Worm (Caenorhabditis elegans) whole organism, L4 larva: Measurements from ENCODE around the gene Y49F6A.5.

Source experiments
- D1046.2 ChIP-seq: fragments of 200-800 bp; sonication (Bioruptor generic); IDR thresholded peaks from 2 replicates; pipeline ENCODE4 v1.3.6; 2022; ENCODE audit warnings: missing genetic modification characterization, missing compliant biosample characterization
- F10B5.3 ChIP-seq: sonication (generic microtip); optimal IDR thresholded peaks from 2 replicates; lab custom pipeline; 2016; ENCODE audit warnings: mild to moderate bottlenecking, missing genetic modification characterization, missing compliant biosample characterization
- F26F4.8 ChIP-seq: fragments of 200-800 bp; sonication (Bioruptor generic); conservative IDR thresholded peaks from 2 replicates; pipeline ENCODE4 v1.3.6; 2022; ENCODE audit warnings: missing genetic modification characterization, missing compliant biosample characterization
- F44E2.7 ChIP-seq: fragments of 200-800 bp; sonication (Bioruptor generic); IDR thresholded peaks from 2 replicates; pipeline ENCODE4 v2.1.2; 2022; ENCODE audit warnings: missing genetic modification characterization, missing compliant biosample characterization
- R02D3.7 ChIP-seq: fragments of 150-350 bp; sonication (generic microtip); optimal IDR thresholded peaks from 3 replicates; lab custom pipeline; 2014; ENCODE audit warnings: missing biosample characterization, missing genetic modification characterization
- Y105C5A.15 ChIP-seq: fragments of 200-800 bp; sonication (Bioruptor generic); IDR thresholded peaks from 2 replicates; pipeline ENCODE4 v1.3.6; 2022; ENCODE audit warnings: missing genetic modification characterization, missing compliant biosample characterization
- aha-1 ChIP-seq: fragments of 150-350 bp; peaks from one replicate; lab custom pipeline; 2014; ENCODE audit warnings: missing biosample characterization, missing genetic modification characterization
- arid-1 ChIP-seq: fragments of 200-800 bp; sonication (Bioruptor generic); conservative IDR thresholded peaks from 2 replicates; pipeline ENCODE4 v1.3.6; 2022; ENCODE audit warnings: missing genetic modification reagents, missing genetic modification characterization, missing compliant biosample characterization
- ceh-44 ChIP-seq: fragments of 200-800 bp; sonication (Bioruptor generic); IDR thresholded peaks from 2 replicates; pipeline ENCODE4 v1.3.6; 2022; ENCODE audit warnings: missing genetic modification reagents, missing genetic modification characterization, missing compliant biosample characterization
- daf-16 ChIP-seq, 3 experiments: sonication (generic microtip); optimal IDR thresholded peaks; 2 replicates each; lab custom pipeline; 2016 to 2017; ENCODE audit warnings: missing genetic modification characterization in 3 of 3, missing genetic modification reagents in 3 of 3, mild to moderate bottlenecking in 2 of 3, missing compliant biosample characterization in 2 of 3, missing biosample characterization in 1 of 3, moderate library complexity in 1 of 3
- daf-19 ChIP-seq: fragments of 200-800 bp; sonication (Bioruptor generic); conservative IDR thresholded peaks from 2 replicates; pipeline ENCODE4 v1.3.6; 2022; ENCODE audit warnings: missing genetic modification characterization, missing compliant biosample characterization
- dmd-6 ChIP-seq: fragments of 200-800 bp; sonication (Bioruptor generic); IDR thresholded peaks from 2 replicates; pipeline ENCODE4 v1.3.6; 2022; ENCODE audit warnings: missing genetic modification reagents, missing genetic modification characterization, missing compliant biosample characterization
- dmd-8 ChIP-seq: fragments of 200-800 bp; sonication (Bioruptor generic); IDR thresholded peaks from 2 replicates; pipeline ENCODE4 v1.3.6; 2022; ENCODE audit warnings: missing genetic modification characterization, missing compliant biosample characterization
- dmd-9 ChIP-seq: fragments of 200-800 bp; sonication (Bioruptor generic); IDR thresholded peaks from 2 replicates; pipeline ENCODE4 v1.3.6; 2022; ENCODE audit warnings: missing genetic modification reagents, missing genetic modification characterization, missing compliant biosample characterization
- duxl-1 ChIP-seq: sonication (generic microtip); optimal IDR thresholded peaks from 2 replicates; lab custom pipeline; 2016; ENCODE audit warnings: mild to moderate bottlenecking, missing genetic modification characterization, moderate library complexity, missing compliant biosample characterization; ENCODE audit not compliant: poor library complexity
- egl-43 ChIP-seq: fragments of 200-800 bp; sonication (Bioruptor generic); IDR thresholded peaks from 2 replicates; pipeline ENCODE4 v1.3.6; 2022; ENCODE audit warnings: missing genetic modification reagents, missing genetic modification characterization, missing compliant biosample characterization
- hlh-11 ChIP-seq: fragments of 200-800 bp; sonication (Bioruptor generic); optimal IDR thresholded peaks from 2 replicates; lab custom pipeline; 2018; ENCODE audit warnings: mild to moderate bottlenecking, missing genetic modification characterization, missing compliant biosample characterization
- hmg-1.1 ChIP-seq: fragments of 200-800 bp; sonication (Bioruptor generic); IDR thresholded peaks from 2 replicates; pipeline ENCODE4 v1.3.6; 2022; ENCODE audit warnings: missing genetic modification reagents, missing genetic modification characterization, missing compliant biosample characterization
- jun-1 ChIP-seq: fragments of 150-350 bp; optimal IDR thresholded peaks from 2 replicates; lab custom pipeline; 2014; ENCODE audit warnings: missing biosample characterization, missing genetic modification reagents, missing genetic modification characterization
- lim-7 ChIP-seq: fragments of 200-800 bp; sonication (Bioruptor generic); IDR thresholded peaks from 2 replicates; pipeline ENCODE4 v1.3.6; 2022; ENCODE audit warnings: missing genetic modification characterization, missing compliant biosample characterization
- lin-1 ChIP-seq: fragments of 200-800 bp; sonication (Bioruptor generic); IDR thresholded peaks from 2 replicates; pipeline ENCODE4 v1.3.6; 2022; ENCODE audit warnings: missing genetic modification reagents, missing genetic modification characterization, missing compliant biosample characterization
- lin-13 ChIP-seq: fragments of 150-350 bp; optimal IDR thresholded peaks from 2 replicates; lab custom pipeline; 2014; ENCODE audit warnings: missing biosample characterization, missing genetic modification reagents, missing genetic modification characterization
- madf-9 ChIP-seq: fragments of 200-800 bp; sonication (Bioruptor generic); conservative IDR thresholded peaks from 2 replicates; pipeline ENCODE4 v1.3.6; 2022; ENCODE audit warnings: missing genetic modification reagents, missing genetic modification characterization, missing compliant biosample characterization
- mes-2 ChIP-seq: sonication (generic microtip); optimal IDR thresholded peaks from 2 replicates; lab custom pipeline; 2016; ENCODE audit warnings: missing genotype, mild to moderate bottlenecking, missing genetic modification characterization, missing compliant biosample characterization; ENCODE audit not compliant: poor library complexity, severe bottlenecking
- mxl-3 ChIP-seq: fragments of 200-800 bp; sonication (Bioruptor generic); optimal IDR thresholded peaks from 2 replicates; lab custom pipeline; 2018; ENCODE audit warnings: mild to moderate bottlenecking, missing genetic modification characterization, missing compliant biosample characterization
- nhr-11 ChIP-seq: fragments of 150-350 bp; optimal IDR thresholded peaks from 2 replicates; lab custom pipeline; 2014; ENCODE audit warnings: missing biosample characterization, missing genetic modification characterization
- nhr-41 ChIP-seq: fragments of 200-800 bp; sonication (Bioruptor generic); IDR thresholded peaks from 2 replicates; pipeline ENCODE4 v1.3.6; 2022; ENCODE audit warnings: missing genetic modification reagents, missing genetic modification characterization, missing compliant biosample characterization
- nhr-48 ChIP-seq: sonication (generic microtip); optimal IDR thresholded peaks from 2 replicates; lab custom pipeline; 2016; ENCODE audit warnings: mild to moderate bottlenecking, missing genetic modification characterization, missing compliant biosample characterization
- nhr-77 ChIP-seq: fragments of 150-350 bp; optimal IDR thresholded peaks from 2 replicates; lab custom pipeline; 2014; ENCODE audit warnings: missing biosample characterization, missing genetic modification characterization
- pha-4 ChIP-seq, 2 experiments: fragments of 150-350 bp in 1 of 2; fragments of 200-800 bp in 1 of 2; sonication (Bioruptor generic) in 1 of 2; IDR thresholded peaks in 1 of 2; optimal IDR thresholded peaks in 1 of 2; 2 replicates each; pipeline versions ENCODE4 v1.3.6 to Lab custom; 2014 to 2022; ENCODE audit warnings: missing genetic modification characterization in 2 of 2, missing genetic modification reagents in 2 of 2, missing biosample characterization in 1 of 2, missing compliant biosample characterization in 1 of 2
- php-3 ChIP-seq: fragments of 200-800 bp; sonication (Bioruptor generic); IDR thresholded peaks from 2 replicates; pipeline ENCODE4 v1.3.6; 2022; ENCODE audit warnings: missing genetic modification reagents, missing genetic modification characterization, missing compliant biosample characterization
- pqm-1 ChIP-seq: sonication (generic microtip); optimal IDR thresholded peaks from 2 replicates; lab custom pipeline; 2017; ENCODE audit warnings: missing biosample characterization, missing genetic modification characterization
- saeg-2 ChIP-seq: fragments of 200-800 bp; sonication (Bioruptor generic); IDR thresholded peaks from 2 replicates; pipeline ENCODE4 v1.3.6; 2022; ENCODE audit warnings: missing genetic modification reagents, missing genetic modification characterization, missing compliant biosample characterization
- snpc-1.2 ChIP-seq: fragments of 200-800 bp; sonication (Bioruptor generic); IDR thresholded peaks from 2 replicates; pipeline ENCODE4 v1.3.6; 2022; ENCODE audit warnings: missing genetic modification reagents, missing genetic modification characterization, missing compliant biosample characterization
- spr-1 ChIP-seq: sonication (generic microtip); optimal IDR thresholded peaks from 2 replicates; lab custom pipeline; 2016; ENCODE audit warnings: mild to moderate bottlenecking, missing genetic modification characterization, missing compliant biosample characterization
- spr-3 ChIP-seq: fragments of 200-800 bp; sonication (Bioruptor generic); optimal IDR thresholded peaks from 2 replicates; lab custom pipeline; 2018; ENCODE audit warnings: mild to moderate bottlenecking, missing genetic modification characterization, missing compliant biosample characterization
- tra-1 ChIP-seq: fragments of 200-800 bp; sonication (Bioruptor generic); IDR thresholded peaks from 2 replicates; pipeline ENCODE4 v1.3.6; 2022; ENCODE audit warnings: missing genetic modification reagents, missing genetic modification characterization, missing compliant biosample characterization
- unc-130 ChIP-seq: sonication (generic microtip); optimal IDR thresholded peaks from 2 replicates; lab custom pipeline; 2016; ENCODE audit warnings: missing genetic modification reagents, missing genetic modification characterization, missing compliant biosample characterization
- unc-62 ChIP-seq, 3 experiments: fragments of 150-350 bp in 1 of 3; sonication (generic microtip); optimal IDR thresholded peaks in 2 of 3; peaks in 1 of 3; 1 replicate in 1 of 3; 2 replicates in 2 of 3; lab custom pipeline; 2014 to 2017; ENCODE audit warnings: missing biosample characterization in 3 of 3, missing genetic modification characterization in 3 of 3, missing genetic modification reagents in 3 of 3, missing genotype in 1 of 3
- vab-7 ChIP-seq: fragments of 200-800 bp; sonication (Bioruptor generic); IDR thresholded peaks from 2 replicates; pipeline ENCODE4 v1.3.6; 2022; ENCODE audit warnings: missing genetic modification reagents, missing genetic modification characterization, missing compliant biosample characterization
- zfp-3 ChIP-seq: fragments of 200-800 bp; sonication (Bioruptor generic); conservative IDR thresholded peaks from 2 replicates; pipeline ENCODE4 v1.3.6; 2022; ENCODE audit warnings: missing genetic modification reagents, missing genetic modification characterization, missing compliant biosample characterization
- zip-11 ChIP-seq: fragments of 200-800 bp; sonication (Bioruptor generic); IDR thresholded peaks from 2 replicates; pipeline ENCODE4 v1.3.6; 2022; ENCODE audit warnings: missing genetic modification characterization, missing compliant biosample characterization

Gene Y49F6A.5

DNA sequence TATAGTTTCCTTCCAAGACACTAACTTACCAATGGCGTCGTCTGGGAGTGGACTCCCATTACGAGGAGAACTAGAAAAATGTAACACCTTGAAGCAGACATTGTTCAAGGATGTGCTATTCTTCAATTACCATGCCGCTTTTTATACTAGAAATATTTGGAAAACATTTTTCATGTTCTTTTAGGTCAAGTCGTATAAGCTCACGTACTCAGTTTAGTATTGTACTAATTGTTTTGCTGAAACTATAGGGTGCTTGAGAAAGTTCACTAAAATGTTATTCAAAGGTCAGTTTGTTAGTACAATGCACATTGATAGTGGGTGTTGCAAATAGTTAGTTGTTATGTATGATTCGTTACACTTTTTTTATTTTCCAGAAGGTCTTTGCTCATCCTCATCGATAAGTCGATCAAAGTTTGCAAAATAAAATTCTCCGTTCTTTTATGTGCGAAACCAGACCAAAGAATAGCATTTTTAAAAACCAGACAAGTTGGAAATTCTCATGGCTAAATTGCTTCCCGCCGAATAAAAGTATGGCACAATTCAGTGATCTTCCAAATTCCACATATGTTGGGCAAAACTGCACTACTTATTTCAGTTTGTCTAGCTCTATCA lies 38.6 kb downstream of the Y49F6A.5 start, which contains the start of the genes clec-128 and clec-129:
clec-128 (minus strand) TSS at position 101 of the 612 bp plus-strand sequence.
clec-129 (plus strand) TSS at position 562 of the 612 bp plus-strand sequence.
- TF ChIP-seq F10B5.3 (tag; lab: Kevin White, UChicago) = no peak
- no peak for TF ChIP-seq jun-1 (tag; lab: Kevin White, UChicago)
- TF ChIP-seq pqm-1 = no peak
- no peak for TF ChIP-seq R02D3.7 (tag; lab: Kevin White, UChicago)
- TF ChIP-seq duxl-1 (tag; lab: Kevin White, UChicago) = no peak
- TF ChIP-seq unc-62 (GFP tag; optimal IDR thresholded peaks at IDR 0.05 in 1 of 2; lab: Kevin White, UChicago) = no peak
- TF ChIP-seq unc-62 (tag; optimal IDR thresholded peaks at IDR 0.05; lab: Kevin White, UChicago) = no peak
- TF ChIP-seq pha-4 (GFP tag; IDR thresholded peaks at IDR 0.05; lab: Robert Waterston, UW) = no peak
- TF ChIP-seq pha-4 (tag; optimal IDR thresholded peaks at IDR 0.05; lab: Kevin White, UChicago) = no peak
- TF ChIP-seq aha-1 (tag; lab: Kevin White, UChicago) = peak; percentile 51

ce11 chrII:3569118-3569517 lies 40.5 kb downstream of the Y49F6A.5 start, which contains the start of gene clec-127:
Gene clec-127, minus strand, starts transcription at chrII:3569218.
- TF ChIP-seq daf-16 (GFP tag; optimal IDR thresholded peaks at IDR 0.05; lab: Kevin White, UChicago) (no peak), daf-16 (tag; optimal IDR thresholded peaks at IDR 0.05; lab: Kevin White, UChicago) (peak; percentile 22), nhr-11 (tag; lab: Kevin White, UChicago) (no peak)

ce11 chrII:3567576-3567975 lies 42.1 kb downstream of the Y49F6A.5 start:
- TF ChIP-seq nhr-41 (GFP tag; lab: Robert Waterston, UW) (peak; percentile 59; the same call in 1 of the 2 replicates), php-3 (0 out of 2 replicates have a peak, but pooled peaks have one; percentile 29), saeg-2 (peak; percentile 73; the same call in 1 of the 2 replicates), Y105C5A.15 (GFP tag; lab: Robert Waterston, UW) (peak; percentile 82), snpc-1.2 (peak; percentile 86), D1046.2 (GFP tag; lab: Robert Waterston, UW) (0 out of 2 replicates have a peak, but pooled peaks have one; percentile 80), madf-9 (GFP tag; lab: Robert Waterston, UW) (peak; percentile 35; the same call in 1 of the 2 replicates), egl-43 (GFP tag; lab: Robert Waterston, UW) (peak; percentile 94), daf-19 (GFP tag; lab: Robert Waterston, UW) (peak; percentile 83), dmd-9 (GFP tag; lab: Robert Waterston, UW) (peak; percentile 56; the same call in 1 of the 2 replicates), lin-1 (GFP tag; lab: Robert Waterston, UW) (0 out of 2 replicates have a peak, but pooled peaks have one; percentile 43), hmg-1.1 (GFP tag; lab: Robert Waterston, UW) (peak; percentile 59), spr-3 (GFP tag; lab: Kevin White, UChicago) (peak; percentile 19), nhr-48 (tag; lab: Kevin White, UChicago) (peak; percentile 55), duxl-1 (tag; lab: Kevin White, UChicago) (peak; percentile 86), lin-13 (GFP tag; lab: Kevin White, UChicago) (peak; percentile 55), zip-11 (0 out of 2 replicates have a peak, but pooled peaks have one; percentile 49), lim-7 (GFP tag; lab: Robert Waterston, UW) (peak; percentile 87), vab-7 (peak; percentile 84), nhr-77 (peak; percentile 4), unc-130 (GFP tag; lab: Kevin White, UChicago) (peak; percentile 57), spr-1 (peak; percentile 65), dmd-6 (peak; percentile 59), F44E2.7 (0 out of 2 replicates have a peak, but pooled peaks have one; percentile 69), ceh-44 (peak; percentile 55; the same call in 1 of the 2 replicates), daf-16 (GFP tag; optimal IDR thresholded peaks at IDR 0.05; lab: Kevin White, UChicago) (peak; percentile 29 to 86), daf-16 (tag; optimal IDR thresholded peaks at IDR 0.05; lab: Kevin White, UChicago) (peak; percentile 77), arid-1 (peak; percentile 79), F26F4.8 (GFP tag; lab: Robert Waterston, UW) (peak; percentile 74), mxl-3 (peak; percentile 16), dmd-8 (GFP tag; lab: Robert Waterston, UW) (peak; percentile 88), hlh-11 (tag; lab: Kevin White, UChicago) (peak; percentile 46), mes-2 (peak; percentile 58), zfp-3 (GFP tag; lab: Robert Waterston, UW) (peak; percentile 77), tra-1 (GFP tag; lab: Robert Waterston, UW) (peak; percentile 54; the same call in 1 of the 2 replicates)
